Worm (Caenorhabditis elegans) whole organism, early embryonic: ENCODE results near the gene aly-1.
A peak's percentile ranks its signal among the peaks of the same experiment; 100 is the strongest.

Source experiments
- B0310.2 ChIP-seq: sonication (generic microtip); optimal IDR thresholded peaks from 2 replicates; lab custom pipeline; 2016; ENCODE audit warnings: mild to moderate bottlenecking, missing genetic modification characterization, missing compliant biosample characterization
- F13C5.2 ChIP-seq: sonication (generic microtip); optimal IDR thresholded peaks from 2 replicates; lab custom pipeline; 2017; ENCODE audit warnings: mild to moderate bottlenecking, missing genetic modification characterization, inconsistent platforms, missing compliant biosample characterization
- aly-1 ChIP-seq: sonication (generic microtip); optimal IDR thresholded peaks from 2 replicates; lab custom pipeline; 2016; ENCODE audit warnings: missing genetic modification characterization, missing compliant biosample characterization
- ama-1 ChIP-seq: fragments of 150-350 bp; optimal IDR thresholded peaks from 2 replicates; lab custom pipeline; 2014
- ceh-13 ChIP-seq: fragments of 200-800 bp; sonication (Bioruptor generic); optimal IDR thresholded peaks from 2 replicates; lab custom pipeline; 2018; ENCODE audit warnings: mild to moderate bottlenecking, missing genetic modification characterization, missing compliant biosample characterization
- ceh-36 ChIP-seq: sonication (generic microtip); optimal IDR thresholded peaks from 2 replicates; lab custom pipeline; 2016; ENCODE audit warnings: missing genetic modification characterization, inconsistent platforms, missing compliant biosample characterization
- ets-7 ChIP-seq: sonication (generic microtip); optimal IDR thresholded peaks from 2 replicates; lab custom pipeline; 2016; ENCODE audit warnings: missing genotype, missing genetic modification characterization, missing compliant biosample characterization
- flt-1 ChIP-seq: fragments of 200-800 bp; sonication (Bioruptor generic); IDR thresholded peaks from 2 replicates; pipeline ENCODE4 v1.3.6; 2022; ENCODE audit warnings: missing genetic modification characterization, missing compliant biosample characterization
- hmbx-1 ChIP-seq: sonication (generic microtip); optimal IDR thresholded peaks from 2 replicates; lab custom pipeline; 2016; ENCODE audit warnings: mild to moderate bottlenecking, missing genetic modification characterization, missing compliant biosample characterization
- hmg-4 ChIP-seq: fragments of 200-800 bp; sonication (Bioruptor generic); optimal IDR thresholded peaks from 2 replicates; lab custom pipeline; 2018; ENCODE audit warnings: mild to moderate bottlenecking, missing genetic modification characterization, missing compliant biosample characterization
- hnd-1 ChIP-seq: sonication (generic microtip); optimal IDR thresholded peaks from 2 replicates; lab custom pipeline; 2016; ENCODE audit warnings: missing genetic modification characterization, missing compliant biosample characterization
- pes-1 ChIP-seq: fragments of 200-800 bp; sonication (Bioruptor generic); IDR thresholded peaks from 2 replicates; pipeline ENCODE4 v1.3.6; 2022; ENCODE audit warnings: missing genetic modification reagents, missing genetic modification characterization, missing compliant biosample characterization
- scrt-1 ChIP-seq: fragments of 200-800 bp; sonication (Bioruptor generic); IDR thresholded peaks from 2 replicates; pipeline ENCODE4 v1.3.6; 2022; ENCODE audit warnings: missing genetic modification characterization, missing compliant biosample characterization
- sea-1 ChIP-seq: fragments of 200-800 bp; sonication (Bioruptor generic); conservative IDR thresholded peaks from 2 replicates; pipeline ENCODE4 v1.3.6; 2022; ENCODE audit warnings: missing genetic modification characterization, missing compliant biosample characterization
- tbx-11 ChIP-seq: fragments of 200-800 bp; sonication (Bioruptor generic); IDR thresholded peaks from 2 replicates; pipeline ENCODE4 v1.3.6; 2022; ENCODE audit warnings: missing genetic modification characterization, missing compliant biosample characterization
- tbx-37 ChIP-seq: fragments of 200-800 bp; sonication (Bioruptor generic); conservative IDR thresholded peaks from 2 replicates; pipeline ENCODE4 v1.3.6; 2022; ENCODE audit warnings: missing genetic modification reagents, missing genetic modification characterization, missing compliant biosample characterization
- tra-4 ChIP-seq: sonication (generic microtip); optimal IDR thresholded peaks from 2 replicates; lab custom pipeline; 2017; ENCODE audit warnings: missing genetic modification characterization, missing compliant biosample characterization

The aly-1 gene

ce11 chrIV:9095553-9095952, 13.2 kb upstream of the aly-1 start, which contains the start of gene icln-1:
icln-1 (minus strand) TSS chrIV:9095653.
- TF ChIP-seq hmg-4 (GFP tag; lab: Kevin White, UChicago) (no peak), scrt-1 (GFP tag; lab: Robert Waterston, UW) (no peak), sea-1 (GFP tag; lab: Robert Waterston, UW) (no peak), hnd-1 (tag; lab: Kevin White, UChicago) (no peak), pes-1 (GFP tag; lab: Robert Waterston, UW) (no peak), aly-1 (tag; lab: Kevin White, UChicago) (no peak), B0310.2 (no peak), flt-1 (no peak), ceh-36 (tag; lab: Kevin White, UChicago) (no peak), ets-7 (tag; lab: Kevin White, UChicago) (no peak), F13C5.2 (no peak), ama-1 (lab: Kevin White, UChicago) (no peak)

ce11 chrIV:9096160-9096879, 12.4 kb upstream of the aly-1 start, which contains the start of the genes znf-706 and cpna-3:
znf-706 (minus strand) TSS chrIV:9096231.
cpna-3 (plus strand) TSS chrIV:9096842.
- TF ChIP-seq F13C5.2 (peak; percentile 28), pes-1 (GFP tag; lab: Robert Waterston, UW) (no peak)

ce11 chrIV:9098942-9099341, 9.8 kb upstream of the aly-1 start, which contains the start of gene gldi-10:
gldi-10 (plus strand) TSS chrIV:9099242.
- TF ChIP-seq scrt-1 (GFP tag; lab: Robert Waterston, UW) (no peak), sea-1 (GFP tag; lab: Robert Waterston, UW) (no peak), hmg-4 (GFP tag; lab: Kevin White, UChicago) (no peak), ets-7 (tag; lab: Kevin White, UChicago) (no peak), aly-1 (tag; lab: Kevin White, UChicago) (no peak), ceh-36 (tag; lab: Kevin White, UChicago) (no peak), F13C5.2 (no peak), tbx-37 (GFP tag; lab: Robert Waterston, UW) (no peak), pes-1 (GFP tag; lab: Robert Waterston, UW) (no peak), tra-4 (tag; lab: Kevin White, UChicago) (no peak), ama-1 (lab: Kevin White, UChicago) (no peak), hnd-1 (tag; lab: Kevin White, UChicago) (no peak), ceh-13 (GFP tag; lab: Kevin White, UChicago) (no peak)

- TF ChIP-seq F13C5.2 (no peak), tra-4 (tag; lab: Kevin White, UChicago) (no peak)
These were observed 7.9 kb upstream of the aly-1 start for ce11 chrIV:9100835-9101234.

- no peak for TF ChIP-seq tbx-11 (GFP tag; lab: Robert Waterston, UW)
- no peak for TF ChIP-seq hmg-4 (GFP tag; lab: Kevin White, UChicago)
- no peak for TF ChIP-seq B0310.2
- TF ChIP-seq pes-1 (GFP tag; lab: Robert Waterston, UW), result no peak
- TF ChIP-seq hnd-1 (tag; lab: Kevin White, UChicago), result no peak
- TF ChIP-seq flt-1, result no peak
These were observed 4.4 kb upstream of the aly-1 start, which contains the start of the genes C01F6.14 and fem-3 for ce11 chrIV:9104071-9105016. C01F6.14 (minus strand) TSS chrIV:9104121. fem-3 (plus strand) TSS chrIV:9104966.

- TF ChIP-seq hnd-1 (tag; lab: Kevin White, UChicago) (no peak), F13C5.2 (peak; percentile 36), hmbx-1 (tag; lab: Kevin White, UChicago) (no peak)
These were observed 1.3 kb upstream of the aly-1 start for ce11 chrIV:9107464-9107863.

- no peak for TF ChIP-seq aly-1 (tag; lab: Kevin White, UChicago)
- no peak for TF ChIP-seq hnd-1 (tag; lab: Kevin White, UChicago)
- no peak for TF ChIP-seq sea-1 (GFP tag; lab: Robert Waterston, UW)
- TF ChIP-seq ama-1 (lab: Kevin White, UChicago), result no peak
- TF ChIP-seq tra-4 (tag; lab: Kevin White, UChicago), result no peak
- no peak for TF ChIP-seq ceh-13 (GFP tag; lab: Kevin White, UChicago)
- TF ChIP-seq tbx-11 (GFP tag; lab: Robert Waterston, UW), result no peak
- no peak for TF ChIP-seq scrt-1 (GFP tag; lab: Robert Waterston, UW)
- no peak for TF ChIP-seq tbx-37 (GFP tag; lab: Robert Waterston, UW)
- no peak for TF ChIP-seq F13C5.2
- TF ChIP-seq ets-7 (tag; lab: Kevin White, UChicago), result no peak
- no peak for TF ChIP-seq hmg-4 (GFP tag; lab: Kevin White, UChicago)
- TF ChIP-seq hmbx-1 (tag; lab: Kevin White, UChicago), result no peak
- TF ChIP-seq B0310.2, result no peak
- TF ChIP-seq ceh-36 (tag; lab: Kevin White, UChicago), result no peak
- no peak for TF ChIP-seq pes-1 (GFP tag; lab: Robert Waterston, UW)
- no peak for TF ChIP-seq flt-1
These were observed 3.3 kb downstream of the aly-1 start for ce11 chrIV:9112019-9112418.
